Fruit fly (Drosophila melanogaster) whole organism: Measurements from ENCODE around the gene CG42340.

Experiments
- EcR ChIP-seq, 2 experiments: fragments of >200 bp; optimal IDR thresholded peaks; 2 replicates each; lab custom pipeline; 2017; ENCODE audit warnings: missing biosample characterization in 2 of 2, missing genetic modification characterization in 2 of 2, missing genetic modification reagents in 2 of 2
- pan ChIP-seq: fragments of >200 bp; optimal IDR thresholded peaks from 2 replicates; lab custom pipeline; 2017
- psq ChIP-seq: fragments of >200 bp; optimal IDR thresholded peaks from 2 replicates; lab custom pipeline; 2017

dm6 chrX:6376748-6377147, 147.4 kb downstream of the CG42340 start:
- no peak for TF ChIP-seq pan (lab: Kevin White, UChicago)
- TF ChIP-seq psq (lab: Kevin White, UChicago) = no peak
- no peak for TF ChIP-seq EcR (GFP tag; optimal IDR thresholded peaks at IDR 0.05; lab: Kevin White, UChicago)
